Worm (Caenorhabditis elegans) whole organism, L4 larva: ENCODE results near the gene fbxa-18.

Source experiments
- F37D6.2 ChIP-seq: sonication (generic microtip); optimal IDR thresholded peaks from 2 replicates; lab custom pipeline; 2016; ENCODE audit warnings: mild to moderate bottlenecking, missing genetic modification characterization, missing compliant biosample characterization
- F44E2.7 ChIP-seq: fragments of 200-800 bp; sonication (Bioruptor generic); IDR thresholded peaks from 2 replicates; pipeline ENCODE4 v2.1.2; 2022; ENCODE audit warnings: missing genetic modification characterization, missing compliant biosample characterization
- R02D3.7 ChIP-seq: fragments of 150-350 bp; sonication (generic microtip); optimal IDR thresholded peaks from 3 replicates; lab custom pipeline; 2014; ENCODE audit warnings: missing biosample characterization, missing genetic modification characterization
- T20F7.1 ChIP-seq: fragments of 200-800 bp; sonication (Bioruptor generic); optimal IDR thresholded peaks from 2 replicates; lab custom pipeline; 2018; ENCODE audit warnings: mild to moderate bottlenecking, missing genetic modification characterization, missing compliant biosample characterization
- Y48G9A.11 ChIP-seq: fragments of 200-800 bp; sonication (Bioruptor generic); IDR thresholded peaks from 2 replicates; pipeline ENCODE4 v1.3.6; 2022; ENCODE audit warnings: missing genetic modification reagents, missing genetic modification characterization, missing compliant biosample characterization
- aha-1 ChIP-seq: fragments of 150-350 bp; peaks from one replicate; lab custom pipeline; 2014; ENCODE audit warnings: missing biosample characterization, missing genetic modification characterization
- cey-2 ChIP-seq: sonication (generic microtip); optimal IDR thresholded peaks from 3 replicates; lab custom pipeline; 2017; ENCODE audit warnings: missing genetic modification characterization, mild to moderate bottlenecking, missing compliant biosample characterization, antibody characterized with exemption, borderline replicate concordance; ENCODE audit not compliant: insufficient read depth
- ctbp-1 ChIP-seq: fragments of 200-800 bp; sonication (Bioruptor generic); IDR thresholded peaks from 2 replicates; pipeline ENCODE4 v1.3.6; 2022; ENCODE audit warnings: missing genetic modification reagents, missing genetic modification characterization, missing compliant biosample characterization
- daf-16 ChIP-seq, 3 experiments: sonication (generic microtip); optimal IDR thresholded peaks; 2 replicates each; lab custom pipeline; 2016 to 2017; ENCODE audit warnings: missing genetic modification characterization in 3 of 3, missing genetic modification reagents in 3 of 3, mild to moderate bottlenecking in 2 of 3, missing compliant biosample characterization in 2 of 3, missing biosample characterization in 1 of 3, moderate library complexity in 1 of 3
- daf-8 ChIP-seq: fragments of 200-800 bp; sonication (Bioruptor generic); IDR thresholded peaks from 2 replicates; pipeline ENCODE4 v1.3.6; 2022; ENCODE audit warnings: missing genetic modification characterization, missing compliant biosample characterization
- egl-27 ChIP-seq: sonication (generic microtip); optimal IDR thresholded peaks from 3 replicates; lab custom pipeline; 2017; ENCODE audit warnings: missing biosample characterization, missing genetic modification reagents, missing genetic modification characterization
- jun-1 ChIP-seq: fragments of 150-350 bp; optimal IDR thresholded peaks from 2 replicates; lab custom pipeline; 2014; ENCODE audit warnings: missing biosample characterization, missing genetic modification reagents, missing genetic modification characterization
- lin-1 ChIP-seq: fragments of 200-800 bp; sonication (Bioruptor generic); IDR thresholded peaks from 2 replicates; pipeline ENCODE4 v1.3.6; 2022; ENCODE audit warnings: missing genetic modification reagents, missing genetic modification characterization, missing compliant biosample characterization
- lin-13 ChIP-seq: fragments of 150-350 bp; optimal IDR thresholded peaks from 2 replicates; lab custom pipeline; 2014; ENCODE audit warnings: missing biosample characterization, missing genetic modification reagents, missing genetic modification characterization
- mdl-1 ChIP-seq, 2 experiments: fragments of 150-350 bp in 1 of 2; sonication (generic microtip) in 1 of 2; optimal IDR thresholded peaks; 2 replicates each; lab custom pipeline; 2014 to 2017; ENCODE audit warnings: missing biosample characterization in 2 of 2, missing genetic modification characterization in 2 of 2
- mep-1 ChIP-seq: fragments of 150-350 bp; sonication (generic microtip); optimal IDR thresholded peaks from 3 replicates; lab custom pipeline; 2014; ENCODE audit warnings: missing biosample characterization, missing genetic modification characterization
- mxl-2 ChIP-seq: fragments of 200-800 bp; sonication (Bioruptor generic); conservative IDR thresholded peaks from 2 replicates; pipeline ENCODE4 v1.3.6; 2022; ENCODE audit warnings: missing genetic modification reagents, missing genetic modification characterization, missing compliant biosample characterization
- nhr-10 ChIP-seq: fragments of 150-350 bp; optimal IDR thresholded peaks from 2 replicates; lab custom pipeline; 2014; ENCODE audit warnings: missing biosample characterization, missing genetic modification characterization
- nhr-237 ChIP-seq: sonication (generic microtip); optimal IDR thresholded peaks from 2 replicates; lab custom pipeline; 2017; ENCODE audit warnings: missing biosample characterization, missing genetic modification characterization
- nhr-28 ChIP-seq: fragments of 150-350 bp; optimal IDR thresholded peaks from 2 replicates; lab custom pipeline; 2014; ENCODE audit warnings: missing biosample characterization, missing genetic modification characterization
- nhr-41 ChIP-seq: fragments of 200-800 bp; sonication (Bioruptor generic); IDR thresholded peaks from 2 replicates; pipeline ENCODE4 v1.3.6; 2022; ENCODE audit warnings: missing genetic modification reagents, missing genetic modification characterization, missing compliant biosample characterization
- nhr-48 ChIP-seq: sonication (generic microtip); optimal IDR thresholded peaks from 2 replicates; lab custom pipeline; 2016; ENCODE audit warnings: mild to moderate bottlenecking, missing genetic modification characterization, missing compliant biosample characterization
- nhr-6 ChIP-seq: fragments of 150-350 bp; optimal IDR thresholded peaks from 2 replicates; lab custom pipeline; 2014; ENCODE audit warnings: missing biosample characterization, missing genetic modification characterization
- nhr-77 ChIP-seq: fragments of 150-350 bp; optimal IDR thresholded peaks from 2 replicates; lab custom pipeline; 2014; ENCODE audit warnings: missing biosample characterization, missing genetic modification characterization
- pha-4 ChIP-seq, 2 experiments: fragments of 150-350 bp in 1 of 2; fragments of 200-800 bp in 1 of 2; sonication (Bioruptor generic) in 1 of 2; IDR thresholded peaks in 1 of 2; optimal IDR thresholded peaks in 1 of 2; 2 replicates each; pipeline versions ENCODE4 v1.3.6 to Lab custom; 2014 to 2022; ENCODE audit warnings: missing genetic modification characterization in 2 of 2, missing genetic modification reagents in 2 of 2, missing biosample characterization in 1 of 2, missing compliant biosample characterization in 1 of 2
- pqm-1 ChIP-seq: sonication (generic microtip); optimal IDR thresholded peaks from 2 replicates; lab custom pipeline; 2017; ENCODE audit warnings: missing biosample characterization, missing genetic modification characterization
- sdz-12 ChIP-seq: fragments of 200-800 bp; sonication (Bioruptor generic); optimal IDR thresholded peaks from 2 replicates; lab custom pipeline; 2018; ENCODE audit warnings: mild to moderate bottlenecking, missing genetic modification characterization, missing compliant biosample characterization
- set-16 ChIP-seq: fragments of 200-800 bp; sonication (Bioruptor generic); IDR thresholded peaks from 2 replicates; pipeline ENCODE4 v1.3.6; 2022; ENCODE audit warnings: missing genetic modification reagents, missing genetic modification characterization, missing compliant biosample characterization
- snpc-1.2 ChIP-seq: fragments of 200-800 bp; sonication (Bioruptor generic); IDR thresholded peaks from 2 replicates; pipeline ENCODE4 v1.3.6; 2022; ENCODE audit warnings: missing genetic modification reagents, missing genetic modification characterization, missing compliant biosample characterization
- spr-1 ChIP-seq: sonication (generic microtip); optimal IDR thresholded peaks from 2 replicates; lab custom pipeline; 2016; ENCODE audit warnings: mild to moderate bottlenecking, missing genetic modification characterization, missing compliant biosample characterization
- unc-130 ChIP-seq: sonication (generic microtip); optimal IDR thresholded peaks from 2 replicates; lab custom pipeline; 2016; ENCODE audit warnings: missing genetic modification reagents, missing genetic modification characterization, missing compliant biosample characterization
- unc-62 ChIP-seq, 3 experiments: fragments of 150-350 bp in 1 of 3; sonication (generic microtip); optimal IDR thresholded peaks in 2 of 3; peaks in 1 of 3; 1 replicate in 1 of 3; 2 replicates in 2 of 3; lab custom pipeline; 2014 to 2017; ENCODE audit warnings: missing biosample characterization in 3 of 3, missing genetic modification characterization in 3 of 3, missing genetic modification reagents in 3 of 3, missing genotype in 1 of 3
- vab-7 ChIP-seq: fragments of 200-800 bp; sonication (Bioruptor generic); IDR thresholded peaks from 2 replicates; pipeline ENCODE4 v1.3.6; 2022; ENCODE audit warnings: missing genetic modification reagents, missing genetic modification characterization, missing compliant biosample characterization
- zfp-2 ChIP-seq: sonication (generic microtip); optimal IDR thresholded peaks from 2 replicates; lab custom pipeline; 2016; ENCODE audit warnings: mild to moderate bottlenecking, missing genetic modification characterization, missing compliant biosample characterization
- zip-2 ChIP-seq: fragments of 150-350 bp; optimal IDR thresholded peaks from 2 replicates; lab custom pipeline; 2014; ENCODE audit warnings: missing biosample characterization, missing genetic modification characterization
- ztf-7 ChIP-seq: fragments of 150-350 bp; optimal IDR thresholded peaks from 2 replicates; lab custom pipeline; 2014; ENCODE audit warnings: missing biosample characterization, missing genetic modification characterization

The fbxa-18 gene

DNA sequence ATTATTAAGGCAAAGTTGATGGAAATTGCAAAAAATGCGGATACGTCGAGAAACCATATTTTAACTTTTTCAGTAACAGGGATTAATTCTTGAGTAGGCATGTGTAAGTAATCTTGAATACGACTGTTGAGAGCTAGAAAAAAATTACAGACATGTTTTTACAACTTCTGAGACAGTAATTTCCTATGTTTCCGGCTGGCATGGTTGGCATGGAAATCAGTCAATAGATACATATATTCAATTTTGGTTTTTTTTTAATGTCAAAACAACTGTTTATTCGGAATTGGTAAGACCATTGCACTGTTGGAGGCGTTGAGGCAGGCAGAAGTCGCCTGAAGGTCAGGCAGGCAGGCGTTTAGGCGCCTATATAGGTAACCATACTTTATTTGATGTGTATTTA is 10.9 kb downstream of the fbxa-18 start, which contains the start of gene str-254:
Gene str-254, minus strand, starts transcription at position 101 of the 400 bp plus-strand sequence.
- TF ChIP-seq sdz-12, result no peak
- TF ChIP-seq F37D6.2 (tag; lab: Kevin White, UChicago), result no peak
- no peak for TF ChIP-seq nhr-10 (tag; lab: Kevin White, UChicago)

DNA sequence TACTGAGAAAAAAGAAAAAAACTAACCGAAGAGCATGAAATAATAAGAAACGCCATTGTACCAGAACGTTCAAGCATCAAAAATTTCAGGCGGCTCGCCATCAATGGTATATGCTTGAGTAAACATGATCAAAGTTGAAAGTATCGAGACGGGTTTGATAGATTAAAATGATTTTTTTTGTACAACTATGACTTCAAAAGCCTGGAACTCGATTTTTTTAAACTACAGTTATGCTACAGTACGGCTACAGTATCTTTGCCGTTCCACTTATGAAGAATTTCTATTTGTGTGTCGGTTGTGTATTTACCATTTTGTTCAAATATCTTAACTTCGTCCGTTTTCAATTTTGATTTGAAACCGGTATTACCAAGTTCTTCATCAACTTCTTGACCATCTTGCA is 12.6 kb downstream of the fbxa-18 start, which contains the start of gene str-97:
Gene str-97, minus strand, starts transcription at position 101 of the 400 bp plus-strand sequence.
- TF ChIP-seq vab-7 (GFP tag; lab: Robert Waterston, UW) (no peak), unc-62 (GFP tag; optimal IDR thresholded peaks at IDR 0.05 in 1 of 2; lab: Kevin White, UChicago) (peak in 1 of 2 experiments; percentile 62), unc-62 (tag; optimal IDR thresholded peaks at IDR 0.05; lab: Kevin White, UChicago) (no peak)

DNA sequence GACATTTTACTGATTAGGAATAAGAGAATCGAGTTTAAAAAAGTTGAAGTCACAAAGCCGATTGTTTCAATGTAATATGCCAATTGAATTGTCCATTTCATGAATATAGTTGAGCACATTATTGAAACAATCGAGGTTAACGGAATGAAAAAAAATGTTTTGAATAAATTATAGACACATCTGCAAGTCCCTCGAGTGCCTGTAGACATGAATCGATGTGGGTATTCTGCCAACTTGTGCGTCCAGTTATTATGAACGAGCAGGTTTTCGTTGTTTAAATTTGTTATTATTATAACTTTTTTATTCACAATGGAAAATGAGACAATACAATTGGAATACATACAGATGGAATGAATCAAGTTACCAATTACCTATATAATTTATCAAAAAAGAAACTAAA is 15.9 kb downstream of the fbxa-18 start, which contains the start of gene str-99:
Gene str-99, minus strand, starts transcription at position 101 of the 400 bp plus-strand sequence.
- no peak for TF ChIP-seq ctbp-1 (GFP tag; lab: Robert Waterston, UW)
- TF ChIP-seq cey-2 (tag; lab: Kevin White, UChicago), result no peak
- no peak for TF ChIP-seq T20F7.1
- TF ChIP-seq Y48G9A.11 (GFP tag; lab: Robert Waterston, UW), result no peak
- no peak for TF ChIP-seq snpc-1.2
- no peak for TF ChIP-seq nhr-6 (tag; lab: Kevin White, UChicago)
- TF ChIP-seq unc-62 (GFP tag; optimal IDR thresholded peaks at IDR 0.05 in 1 of 2; lab: Kevin White, UChicago), result peak in 1 of 2 experiments; percentile 39
- TF ChIP-seq unc-62 (tag; optimal IDR thresholded peaks at IDR 0.05; lab: Kevin White, UChicago), result no peak
- no peak for TF ChIP-seq egl-27

DNA sequence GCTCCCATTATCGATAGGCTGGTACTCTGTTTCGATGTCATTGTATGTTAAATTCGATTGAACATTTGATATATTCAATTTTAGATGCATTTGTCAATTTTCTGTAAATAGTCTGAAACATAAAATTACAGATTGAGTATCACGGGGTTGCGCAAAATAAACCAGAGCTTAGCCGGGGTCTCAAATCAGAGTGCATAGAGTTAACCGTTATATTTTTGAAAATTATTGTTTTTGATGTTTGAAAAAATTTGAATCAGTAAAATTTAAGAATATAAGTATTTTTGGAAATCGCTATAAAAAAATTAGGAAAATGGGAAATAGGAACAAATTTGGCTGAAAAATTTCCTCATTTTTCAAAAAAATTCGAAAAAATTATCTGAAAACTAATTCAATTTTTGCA is 17.1 kb downstream of the fbxa-18 start, which contains the start of gene F10A3.17:
Gene F10A3.17, minus strand, starts transcription at position 101 of the 400 bp plus-strand sequence.
- TF ChIP-seq mep-1 (tag; lab: Kevin White, UChicago) (no peak), R02D3.7 (tag; lab: Kevin White, UChicago) (no peak), jun-1 (tag; lab: Kevin White, UChicago) (no peak), nhr-41 (GFP tag; lab: Robert Waterston, UW) (no peak), set-16 (no peak), daf-8 (GFP tag; lab: Robert Waterston, UW) (no peak), mdl-1 (tag; optimal IDR thresholded peaks at IDR 0.05; lab: Kevin White, UChicago) (no peak), F44E2.7 (GFP tag; lab: Robert Waterston, UW) (no peak), nhr-48 (tag; lab: Kevin White, UChicago) (no peak), lin-13 (GFP tag; lab: Kevin White, UChicago) (no peak), nhr-237 (no peak), zfp-2 (tag; lab: Kevin White, UChicago) (no peak)

DNA sequence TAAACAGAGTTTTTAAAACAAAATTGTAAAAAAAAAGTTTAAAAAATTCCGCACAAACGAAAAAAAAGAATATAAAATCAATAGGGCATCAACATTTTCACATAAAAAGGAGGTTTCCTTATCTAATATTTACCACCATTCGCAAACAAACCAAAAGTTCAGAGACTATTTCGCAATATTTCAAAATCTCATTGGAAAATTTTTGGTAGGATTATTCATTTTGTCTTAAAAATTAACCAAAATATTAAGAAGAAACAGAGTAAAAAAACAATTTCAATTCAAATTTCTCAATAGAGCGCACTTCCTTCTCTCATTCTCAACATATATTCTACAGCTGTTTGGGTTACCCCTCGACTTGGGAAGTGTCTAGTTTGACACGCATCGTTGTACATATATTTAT is 17.6 kb downstream of the fbxa-18 start:
- TF ChIP-seq aha-1 (tag; lab: Kevin White, UChicago) (peak; percentile 46), nhr-77 (tag; lab: Kevin White, UChicago) (peak; percentile 47), zip-2 (tag; lab: Kevin White, UChicago) (peak; percentile 90), mxl-2 (GFP tag; lab: Robert Waterston, UW) (no peak), spr-1 (tag; lab: Kevin White, UChicago) (no peak), nhr-28 (tag; lab: Kevin White, UChicago) (peak; percentile 37), pqm-1 (tag; lab: Kevin White, UChicago) (peak; percentile 22), unc-130 (no peak), pha-4 (GFP tag; IDR thresholded peaks at IDR 0.05; lab: Robert Waterston, UW) (no peak), pha-4 (tag; optimal IDR thresholded peaks at IDR 0.05; lab: Kevin White, UChicago) (peak; percentile 19), ztf-7 (tag; lab: Kevin White, UChicago) (peak; percentile 30), daf-16 (GFP tag; optimal IDR thresholded peaks at IDR 0.05; lab: Kevin White, UChicago) (no peak), daf-16 (tag; optimal IDR thresholded peaks at IDR 0.05; lab: Kevin White, UChicago) (peak; percentile 73), lin-1 (GFP tag; lab: Robert Waterston, UW) (no peak)
